Worm (Caenorhabditis elegans) whole organism, young adult: Measurements from ENCODE around the gene set-12.

Experiments
- T07F8.4 ChIP-seq: sonication (generic microtip); optimal IDR thresholded peaks from 2 replicates; lab custom pipeline; 2016; ENCODE audit warnings: mild to moderate bottlenecking, missing genetic modification characterization, moderate library complexity, missing compliant biosample characterization
- Y53G8AR.9 ChIP-seq: fragments of 200-800 bp; sonication (Bioruptor generic); conservative IDR thresholded peaks from 2 replicates; pipeline ENCODE4 v1.3.6; 2022; ENCODE audit warnings: missing genetic modification reagents, missing genetic modification characterization, missing compliant biosample characterization
- Y56A3A.18 ChIP-seq: fragments of 200-800 bp; sonication (Bioruptor generic); IDR thresholded peaks from 2 replicates; pipeline ENCODE4 v1.3.6; 2022; ENCODE audit warnings: missing genetic modification reagents, missing genetic modification characterization, missing compliant biosample characterization
- Y79H2A.3 ChIP-seq: fragments of 200-800 bp; sonication (Bioruptor generic); conservative IDR thresholded peaks from 2 replicates; pipeline ENCODE4 v1.3.6; 2022; ENCODE audit warnings: missing genetic modification reagents, missing genetic modification characterization, missing compliant biosample characterization
- Y95B8A.8 ChIP-seq: fragments of 200-800 bp; sonication (Bioruptor generic); IDR thresholded peaks from 2 replicates; pipeline ENCODE4 v1.3.6; 2022; ENCODE audit warnings: missing genetic modification reagents, missing genetic modification characterization, missing compliant biosample characterization
- akir-1 ChIP-seq: fragments of 200-800 bp; sonication (Bioruptor generic); optimal IDR thresholded peaks from 2 replicates; lab custom pipeline; 2018; ENCODE audit warnings: mild to moderate bottlenecking, missing genetic modification characterization, moderate library complexity, missing compliant biosample characterization
- attf-5 ChIP-seq: fragments of 200-800 bp; sonication (Bioruptor generic); optimal IDR thresholded peaks from 2 replicates; lab custom pipeline; 2018; ENCODE audit warnings: mild to moderate bottlenecking, missing genetic modification characterization, missing compliant biosample characterization
- cebp-1 ChIP-seq, 2 experiments: fragments of 200-800 bp in 1 of 2; sonication (Bioruptor generic) in 1 of 2; sonication (generic microtip) in 1 of 2; IDR thresholded peaks in 1 of 2; optimal IDR thresholded peaks in 1 of 2; 2 replicates each; pipeline versions ENCODE4 v1.3.6 to Lab custom; 2017 to 2022; ENCODE audit warnings: missing compliant biosample characterization in 2 of 2, missing genetic modification characterization in 2 of 2, mild to moderate bottlenecking in 1 of 2, missing genetic modification reagents in 1 of 2, moderate library complexity in 1 of 2
- cebp-2 ChIP-seq: fragments of 200-800 bp; sonication (Bioruptor generic); IDR thresholded peaks from 2 replicates; pipeline ENCODE4 v1.3.6; 2022; ENCODE audit warnings: missing genetic modification characterization, missing compliant biosample characterization
- chd-7 ChIP-seq: sonication (generic microtip); optimal IDR thresholded peaks from 2 replicates; lab custom pipeline; 2016; ENCODE audit warnings: mild to moderate bottlenecking, missing genetic modification characterization, moderate library complexity, missing compliant biosample characterization
- die-1 ChIP-seq: sonication (generic microtip); optimal IDR thresholded peaks from 2 replicates; lab custom pipeline; 2016; ENCODE audit warnings: missing genotype, mild to moderate bottlenecking, missing genetic modification characterization, missing compliant biosample characterization
- dox-1 ChIP-seq: fragments of 200-800 bp; sonication (Bioruptor generic); IDR thresholded peaks from 2 replicates; pipeline ENCODE4 v1.3.6; 2022; ENCODE audit warnings: missing genetic modification reagents, missing genetic modification characterization, missing compliant biosample characterization
- egl-18 ChIP-seq: fragments of 200-800 bp; sonication (Bioruptor generic); IDR thresholded peaks from 2 replicates; pipeline ENCODE4 v1.3.6; 2022; ENCODE audit warnings: missing genetic modification reagents, missing genetic modification characterization, missing compliant biosample characterization
- ekl-4 ChIP-seq: fragments of 200-800 bp; sonication (Bioruptor generic); IDR thresholded peaks from 2 replicates; pipeline ENCODE4 v1.3.6; 2022; ENCODE audit warnings: missing genetic modification reagents, missing genetic modification characterization, missing compliant biosample characterization
- fkh-3 ChIP-seq: sonication (generic microtip); optimal IDR thresholded peaks from 2 replicates; lab custom pipeline; 2016; ENCODE audit warnings: mild to moderate bottlenecking, missing genetic modification characterization, missing compliant biosample characterization
- hlh-12 ChIP-seq: sonication (generic microtip); optimal IDR thresholded peaks from 2 replicates; lab custom pipeline; 2016; ENCODE audit warnings: missing genetic modification characterization, missing compliant biosample characterization
- hlh-26 ChIP-seq: fragments of 200-800 bp; sonication (Bioruptor generic); conservative IDR thresholded peaks from 2 replicates; pipeline ENCODE4 v1.3.6; 2022; ENCODE audit warnings: missing genetic modification reagents, missing genetic modification characterization, missing compliant biosample characterization
- hrde-1 ChIP-seq: sonication (generic microtip); optimal IDR thresholded peaks from 2 replicates; lab custom pipeline; 2016; ENCODE audit warnings: missing genetic modification characterization, mild to moderate bottlenecking, missing compliant biosample characterization, moderate library complexity, missing genotype, missing genetic modification reagents, borderline replicate concordance
- lag-1 ChIP-seq: fragments of 200-800 bp; sonication (Bioruptor generic); IDR thresholded peaks from 2 replicates; pipeline ENCODE4 v1.3.6; 2022; ENCODE audit warnings: missing genetic modification reagents, missing genetic modification characterization, missing compliant biosample characterization
- let-607 ChIP-seq, 2 experiments: fragments of 200-800 bp in 1 of 2; sonication (Bioruptor generic) in 1 of 2; sonication (generic microtip) in 1 of 2; optimal IDR thresholded peaks; 2 replicates each; lab custom pipeline; 2016 to 2018; ENCODE audit warnings: mild to moderate bottlenecking in 2 of 2, missing compliant biosample characterization in 2 of 2, missing genetic modification characterization in 2 of 2, moderate library complexity in 2 of 2, missing genotype in 1 of 2
- lin-26 ChIP-seq: fragments of 200-800 bp; sonication (Bioruptor generic); IDR thresholded peaks from 2 replicates; pipeline ENCODE4 v1.3.6; 2022; ENCODE audit warnings: missing genetic modification reagents, missing genetic modification characterization, missing compliant biosample characterization
- lin-40 ChIP-seq: sonication (generic microtip); optimal IDR thresholded peaks from 2 replicates; lab custom pipeline; 2016; ENCODE audit warnings: missing genetic modification characterization, mild to moderate bottlenecking, missing compliant biosample characterization, missing genotype, missing genetic modification reagents
- lsy-27 ChIP-seq: sonication (generic microtip); optimal IDR thresholded peaks from 2 replicates; lab custom pipeline; 2017; ENCODE audit warnings: missing genetic modification characterization, mild to moderate bottlenecking, missing compliant biosample characterization, antibody characterized with exemption, missing genotype, borderline replicate concordance; ENCODE audit not compliant: insufficient read depth
- madf-6 ChIP-seq: fragments of 200-800 bp; sonication (Bioruptor generic); IDR thresholded peaks from 2 replicates; pipeline ENCODE4 v1.3.6; 2022; ENCODE audit warnings: missing genetic modification reagents, missing genetic modification characterization, missing compliant biosample characterization
- madf-8 ChIP-seq: fragments of 200-800 bp; sonication (Bioruptor generic); conservative IDR thresholded peaks from 2 replicates; pipeline ENCODE4 v1.3.6; 2022; ENCODE audit warnings: missing genetic modification reagents, missing genetic modification characterization, missing compliant biosample characterization
- mcd-1 ChIP-seq: fragments of 200-800 bp; sonication (Bioruptor generic); IDR thresholded peaks from 2 replicates; pipeline ENCODE4 v1.3.6; 2022; ENCODE audit warnings: missing genetic modification reagents, missing genetic modification characterization, missing compliant biosample characterization
- nhr-120 ChIP-seq: fragments of 200-800 bp; sonication (Bioruptor generic); IDR thresholded peaks from 2 replicates; pipeline ENCODE4 v1.3.6; 2022; ENCODE audit warnings: missing genetic modification characterization, missing compliant biosample characterization
- nhr-179 ChIP-seq: sonication (generic microtip); optimal IDR thresholded peaks from 2 replicates; lab custom pipeline; 2016; ENCODE audit warnings: mild to moderate bottlenecking, missing genetic modification characterization, missing compliant biosample characterization
- rec-8 ChIP-seq, 2 experiments: sonication (generic microtip); optimal IDR thresholded peaks; 2 replicates each; lab custom pipeline; 2016; ENCODE audit warnings: mild to moderate bottlenecking in 2 of 2, missing genetic modification characterization in 2 of 2, missing genetic modification reagents in 2 of 2, missing genotype in 2 of 2, missing biosample characterization in 1 of 2, missing compliant biosample characterization in 1 of 2, moderate library complexity in 1 of 2
- rpc-1 ChIP-seq, 2 experiments: fragments of 150-350 bp in 1 of 2; sonication (generic microtip) in 1 of 2; optimal IDR thresholded peaks; 2 replicates each; lab custom pipeline; 2014 to 2018; ENCODE audit warnings: missing biosample characterization in 1 of 2, missing genetic modification characterization in 1 of 2, missing genetic modification reagents in 1 of 2, missing genotype in 1 of 2
- snpc-1.3 ChIP-seq: sonication (generic microtip); optimal IDR thresholded peaks from 2 replicates; lab custom pipeline; 2017; ENCODE audit warnings: missing genetic modification characterization, mild to moderate bottlenecking, missing compliant biosample characterization, antibody characterized with exemption, moderate library complexity, missing genotype, missing genetic modification reagents; ENCODE audit not compliant: insufficient read depth
- tbp1 ChIP-seq: fragments of 200-800 bp; sonication (Bioruptor generic); optimal IDR thresholded peaks from 2 replicates; lab custom pipeline; 2018; ENCODE audit warnings: mild to moderate bottlenecking, missing genetic modification characterization, missing compliant biosample characterization
- xnd-1 ChIP-seq: sonication (generic microtip); optimal IDR thresholded peaks from 2 replicates; lab custom pipeline; 2016; ENCODE audit warnings: missing genotype, missing genetic modification reagents, missing genetic modification characterization, missing compliant biosample characterization
- zfh-2 ChIP-seq: fragments of 200-800 bp; sonication (Bioruptor generic); conservative IDR thresholded peaks from 2 replicates; pipeline ENCODE4 v1.3.6; 2022; ENCODE audit warnings: missing genetic modification reagents, missing genetic modification characterization, missing compliant biosample characterization
- zim-3 ChIP-seq: sonication (generic microtip); optimal IDR thresholded peaks from 2 replicates; lab custom pipeline; 2017; ENCODE audit warnings: mild to moderate bottlenecking, missing genetic modification characterization, moderate library complexity, missing compliant biosample characterization
- ztf-22 ChIP-seq: fragments of 200-800 bp; sonication (Bioruptor generic); optimal IDR thresholded peaks from 2 replicates; lab custom pipeline; 2018; ENCODE audit warnings: mild to moderate bottlenecking, missing genetic modification characterization, moderate library complexity, missing compliant biosample characterization

The set-12 gene

DNA sequence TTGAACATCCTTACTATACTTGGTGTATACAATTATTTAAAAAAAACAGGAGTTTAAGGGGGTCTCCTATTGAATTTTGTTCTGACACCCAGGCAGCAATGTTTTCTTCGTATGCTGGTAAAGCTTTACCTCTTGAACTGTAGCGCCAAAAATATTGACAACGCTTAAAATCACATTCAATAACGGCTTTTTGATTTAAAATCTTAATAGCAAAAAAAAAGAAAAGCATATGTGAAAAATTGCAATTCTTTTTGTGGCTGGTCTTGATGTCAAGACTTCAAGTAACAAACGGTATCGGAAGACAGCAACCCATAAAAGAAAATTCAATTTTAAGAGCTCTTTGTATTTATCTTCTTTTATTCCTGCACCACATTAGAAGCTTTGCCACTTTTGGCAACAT lies 45.8 kb upstream of the set-12 start:
- TF ChIP-seq lag-1 (no peak), Y53G8AR.9 (GFP tag; lab: Robert Waterston, UW) (no peak), zim-3 (tag; lab: Kevin White, UChicago) (no peak)

DNA sequence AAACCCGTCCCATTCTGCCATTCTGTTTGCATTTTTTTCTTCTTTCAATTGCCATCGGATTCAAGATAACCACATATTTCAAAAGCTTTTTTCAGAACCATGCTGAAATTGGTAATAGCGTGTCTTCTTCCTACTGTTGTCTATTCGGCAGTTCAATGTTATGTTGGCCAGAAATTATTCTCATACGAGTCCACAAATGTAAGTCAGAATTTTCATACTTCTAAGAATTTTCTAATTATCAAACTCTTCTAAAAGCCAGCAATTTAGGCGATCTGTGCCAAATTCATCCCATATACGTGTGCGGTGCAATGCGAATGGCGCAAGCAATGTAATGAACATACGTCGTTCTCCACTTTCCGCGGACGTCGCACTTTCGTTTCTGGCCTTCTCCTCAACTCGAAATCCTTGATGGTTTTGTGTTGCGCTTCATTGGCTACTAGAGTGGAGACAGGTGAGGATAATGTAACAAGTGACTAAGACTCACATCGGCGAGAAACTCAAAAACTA lies 43.5 kb upstream of the set-12 start, which contains the start of gene ZK154.1:
Gene ZK154.1 (plus strand): TSS at position 51 of the 507 bp plus-strand sequence.
- TF ChIP-seq akir-1 (GFP tag; lab: Kevin White, UChicago) (no peak), madf-8 (no peak), lin-40 (tag; lab: Kevin White, UChicago) (no peak)

DNA sequence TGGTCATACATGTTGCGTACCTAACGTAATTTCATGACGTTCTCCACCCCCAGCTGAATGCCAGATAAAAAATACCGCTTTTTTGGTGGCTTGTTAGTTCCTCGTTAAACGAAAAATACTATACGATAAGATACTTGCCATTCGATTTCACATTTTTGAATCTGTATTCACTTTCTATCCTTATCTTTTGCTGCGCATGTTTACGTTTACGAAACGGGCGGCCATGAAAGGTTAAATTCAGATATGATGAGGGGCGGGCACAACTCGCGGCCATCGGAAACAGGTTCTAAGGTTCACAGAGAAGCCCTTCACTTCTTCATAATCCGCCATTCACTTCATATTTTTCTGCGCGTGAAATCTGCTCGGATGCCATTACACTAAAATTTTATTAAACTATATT lies 42.7 kb upstream of the set-12 start:
- TF ChIP-seq lin-40 (tag; lab: Kevin White, UChicago) = no peak
- no peak for TF ChIP-seq nhr-179 (tag; lab: Kevin White, UChicago)

DNA sequence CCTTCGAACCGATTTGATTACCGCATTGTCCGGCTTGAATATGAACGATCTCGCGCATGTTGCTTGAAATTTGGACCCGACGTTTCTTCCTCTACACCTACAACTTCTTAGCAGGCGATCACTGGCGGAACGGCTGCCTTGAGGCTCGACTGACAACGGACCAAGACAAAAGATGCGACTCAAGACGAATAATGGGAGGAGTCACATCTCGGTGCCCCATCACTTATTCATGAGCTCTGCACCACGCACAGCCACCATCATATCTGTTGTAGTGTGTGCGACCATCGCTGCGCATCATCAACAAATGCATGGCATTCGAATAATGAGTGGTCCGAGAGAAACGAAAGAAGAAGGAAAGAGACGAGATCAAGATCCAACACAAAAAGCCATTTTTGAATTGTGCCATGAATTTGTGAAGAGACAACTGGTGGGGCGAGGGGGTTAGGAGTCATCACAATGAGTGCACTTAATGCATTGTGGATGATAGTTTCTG lies 40.5 kb upstream of the set-12 start, which contains the start of gene mec-7:
Gene mec-7 (minus strand): TSS at position 181 of the 493 bp plus-strand sequence.
- TF ChIP-seq zfh-2 (GFP tag; lab: Robert Waterston, UW) = peak; percentile 29; the same call in 1 of the 2 replicates
- no peak for TF ChIP-seq mcd-1 (GFP tag; lab: Robert Waterston, UW)
- TF ChIP-seq, all 124 proteins: peak for 1

DNA sequence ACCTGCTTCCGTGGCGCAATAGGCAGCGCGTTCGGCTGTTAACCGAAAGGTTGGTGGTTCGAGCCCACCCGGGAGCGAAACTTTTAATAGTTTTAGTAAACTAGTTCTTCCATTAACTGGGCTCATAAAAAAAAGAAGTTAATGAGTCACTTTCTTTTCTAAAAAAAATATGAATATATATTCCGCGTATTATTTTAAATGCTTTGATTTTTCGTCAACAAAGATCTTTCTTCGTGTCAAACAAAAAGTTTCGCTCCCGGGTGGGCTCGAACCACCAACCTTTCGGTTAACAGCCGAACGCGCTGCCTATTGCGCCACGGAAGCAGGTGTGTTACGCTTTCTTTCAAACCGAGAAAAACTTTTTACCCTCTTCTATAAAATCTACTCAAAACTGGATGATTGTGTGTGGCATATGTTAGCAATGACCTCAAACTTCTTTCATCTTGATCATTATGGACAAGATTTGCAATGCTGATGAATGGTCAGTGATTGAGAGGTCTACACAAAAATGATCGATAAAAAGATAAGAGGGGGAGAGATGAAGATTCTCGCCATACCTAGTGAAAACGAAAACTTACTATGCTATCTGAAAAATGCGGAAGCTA lies 37.7 kb upstream of the set-12 start:
- 0 out of 2 replicates have a peak, but pooled peaks have one; percentile 31 for TF ChIP-seq zfh-2 (GFP tag; lab: Robert Waterston, UW)
- peak; percentile 6 for TF ChIP-seq ztf-22 (GFP tag; lab: Kevin White, UChicago)
- TF ChIP-seq cebp-2 = no peak
- peak; percentile 50 for TF ChIP-seq T07F8.4 (tag; lab: Kevin White, UChicago)
- TF ChIP-seq snpc-1.3 (tag; lab: Kevin White, UChicago) = peak; percentile 12
- peak; percentile 58 for TF ChIP-seq zim-3 (tag; lab: Kevin White, UChicago)
- peak; percentile 78 for TF ChIP-seq rpc-1 (optimal IDR thresholded peaks at IDR 0.05; lab: Kevin White, UChicago)
- peak; percentile 92 for TF ChIP-seq rpc-1 (tag; optimal IDR thresholded peaks at IDR 0.05; lab: Kevin White, UChicago)
- TF ChIP-seq Y56A3A.18 = peak; percentile 66
- no peak for TF ChIP-seq Y95B8A.8 (GFP tag; lab: Robert Waterston, UW)
- peak; percentile 6 to 59 for TF ChIP-seq rec-8 (tag; optimal IDR thresholded peaks at IDR 0.05; lab: Kevin White, UChicago)
- peak in 1 of 2 experiments; percentile 20 for TF ChIP-seq let-607 (tag; optimal IDR thresholded peaks at IDR 0.05; lab: Kevin White, UChicago)
- TF ChIP-seq hlh-12 (tag; lab: Kevin White, UChicago) = peak; percentile 52
- TF ChIP-seq madf-6 (GFP tag; lab: Robert Waterston, UW) = peak; percentile 39; the same call in 1 of the 2 replicates
- peak; percentile 89 for TF ChIP-seq lin-26 (GFP tag; lab: Robert Waterston, UW)
- peak; percentile 73 for TF ChIP-seq dox-1 (GFP tag; lab: Robert Waterston, UW)
- TF ChIP-seq egl-18 (GFP tag; lab: Robert Waterston, UW) = no peak
- TF ChIP-seq die-1 (tag; lab: Kevin White, UChicago) = peak; percentile 75
- TF ChIP-seq hlh-26 (GFP tag; lab: Robert Waterston, UW) = no peak
- TF ChIP-seq attf-5 (GFP tag; lab: Kevin White, UChicago) = peak; percentile 32
- TF ChIP-seq Y79H2A.3 = no peak
- TF ChIP-seq nhr-120 (GFP tag; lab: Robert Waterston, UW) = no peak
- no peak for TF ChIP-seq madf-8
- TF ChIP-seq chd-7 (tag; lab: Kevin White, UChicago) = peak; percentile 50
- TF ChIP-seq lsy-27 (tag; lab: Kevin White, UChicago) = peak; percentile 53
- peak; percentile 35 for TF ChIP-seq hrde-1 (tag; lab: Kevin White, UChicago)
- TF ChIP-seq fkh-3 (tag; lab: Kevin White, UChicago) = no peak
- TF ChIP-seq ekl-4 (GFP tag; lab: Robert Waterston, UW) = peak; percentile 29; the same call in 1 of the 2 replicates
- TF ChIP-seq xnd-1 (tag; lab: Kevin White, UChicago) = no peak
- TF ChIP-seq tbp1 (GFP tag; lab: Kevin White, UChicago) = peak; percentile 86
- TF ChIP-seq cebp-1 (GFP tag; IDR thresholded peaks at IDR 0.05; lab: Robert Waterston, UW) = no peak
- TF ChIP-seq cebp-1 (tag; optimal IDR thresholded peaks at IDR 0.05; lab: Kevin White, UChicago) = peak; percentile 50
